Worm (Caenorhabditis elegans) whole organism, young adult: ENCODE results near the gene F08G2.7.

Experiments
- Y53G8AR.9 ChIP-seq: fragments of 200-800 bp; sonication (Bioruptor generic); conservative IDR thresholded peaks from 2 replicates; pipeline ENCODE4 v1.3.6; 2022; ENCODE audit warnings: missing genetic modification reagents, missing genetic modification characterization, missing compliant biosample characterization
- attf-6 ChIP-seq: fragments of 200-800 bp; sonication (Bioruptor generic); IDR thresholded peaks from 2 replicates; pipeline ENCODE4 v1.3.6; 2022; ENCODE audit warnings: missing genetic modification reagents, missing genetic modification characterization, missing compliant biosample characterization

DNA sequence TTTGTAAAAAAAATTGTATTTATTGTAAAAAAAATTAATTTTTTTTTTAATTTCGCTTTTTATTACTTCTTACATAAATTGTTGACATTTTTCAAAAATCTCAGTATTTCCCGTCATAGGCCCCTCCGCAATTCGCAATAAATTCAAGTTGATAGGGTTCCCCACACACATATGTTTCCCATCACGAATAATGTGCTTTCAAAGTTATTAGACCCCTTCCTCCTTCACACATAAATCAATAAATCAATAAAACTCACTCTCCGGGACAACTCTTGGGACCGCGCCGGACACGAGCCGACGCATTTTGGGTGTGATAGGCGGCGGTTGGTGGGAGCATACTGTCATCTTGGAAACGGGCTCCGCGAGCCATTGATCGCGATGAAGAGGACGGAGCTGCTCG lies 1.5 kb downstream of the F08G2.7 start:
- TF ChIP-seq Y53G8AR.9 (no peak), attf-6 (GFP tag; lab: Robert Waterston, UW) (no peak)
